Worm (Caenorhabditis elegans) whole organism, L4 larva: ENCODE measurements around the gene F35H8.2.

Source experiments
- F26F4.8 ChIP-seq: fragments of 200-800 bp; sonication (Bioruptor generic); conservative IDR thresholded peaks from 2 replicates; pipeline ENCODE4 v1.3.6; 2022; ENCODE audit warnings: missing genetic modification characterization, missing compliant biosample characterization
- T26A8.4 ChIP-seq: fragments of 200-800 bp; sonication (Bioruptor generic); IDR thresholded peaks from 2 replicates; pipeline ENCODE4 v1.3.6; 2022; ENCODE audit warnings: missing genetic modification characterization, missing compliant biosample characterization
- Y105C5A.15 ChIP-seq: fragments of 200-800 bp; sonication (Bioruptor generic); IDR thresholded peaks from 2 replicates; pipeline ENCODE4 v1.3.6; 2022; ENCODE audit warnings: missing genetic modification characterization, missing compliant biosample characterization
- ZK546.5 ChIP-seq, 2 experiments: sonication (generic microtip); optimal IDR thresholded peaks; 2 replicates each; lab custom pipeline; 2017; ENCODE audit warnings: missing biosample characterization in 2 of 2, missing genetic modification characterization in 2 of 2
- aha-1 ChIP-seq: fragments of 150-350 bp; peaks from one replicate; lab custom pipeline; 2014; ENCODE audit warnings: missing biosample characterization, missing genetic modification characterization
- ceh-28 ChIP-seq: fragments of 150-350 bp; optimal IDR thresholded peaks from 2 replicates; lab custom pipeline; 2014; ENCODE audit warnings: missing biosample characterization, missing genetic modification reagents, missing genetic modification characterization
- ceh-82 ChIP-seq: sonication (generic microtip); optimal IDR thresholded peaks from 2 replicates; lab custom pipeline; 2017; ENCODE audit warnings: missing biosample characterization, missing genetic modification characterization
- cey-2 ChIP-seq: sonication (generic microtip); optimal IDR thresholded peaks from 3 replicates; lab custom pipeline; 2017; ENCODE audit warnings: missing genetic modification characterization, mild to moderate bottlenecking, missing compliant biosample characterization, antibody characterized with exemption, borderline replicate concordance; ENCODE audit not compliant: insufficient read depth
- daf-12 ChIP-seq: fragments of 150-350 bp; optimal IDR thresholded peaks from 2 replicates; lab custom pipeline; 2014; ENCODE audit warnings: missing biosample characterization, missing genetic modification reagents, missing genetic modification characterization
- daf-16 ChIP-seq, 3 experiments: sonication (generic microtip); optimal IDR thresholded peaks; 2 replicates each; lab custom pipeline; 2016 to 2017; ENCODE audit warnings: missing genetic modification characterization in 3 of 3, missing genetic modification reagents in 3 of 3, mild to moderate bottlenecking in 2 of 3, missing compliant biosample characterization in 2 of 3, missing biosample characterization in 1 of 3, moderate library complexity in 1 of 3
- dmd-6 ChIP-seq: fragments of 200-800 bp; sonication (Bioruptor generic); IDR thresholded peaks from 2 replicates; pipeline ENCODE4 v1.3.6; 2022; ENCODE audit warnings: missing genetic modification reagents, missing genetic modification characterization, missing compliant biosample characterization
- dpl-1 ChIP-seq: fragments of 150-350 bp; optimal IDR thresholded peaks from 2 replicates; lab custom pipeline; 2014; ENCODE audit warnings: missing biosample characterization, missing genetic modification reagents, missing genetic modification characterization
- duxl-1 ChIP-seq: sonication (generic microtip); optimal IDR thresholded peaks from 2 replicates; lab custom pipeline; 2016; ENCODE audit warnings: mild to moderate bottlenecking, missing genetic modification characterization, moderate library complexity, missing compliant biosample characterization; ENCODE audit not compliant: poor library complexity
- dve-1 ChIP-seq: sonication (generic microtip); optimal IDR thresholded peaks from 2 replicates; lab custom pipeline; 2017; ENCODE audit warnings: antibody characterized with exemption, mild to moderate bottlenecking, missing genetic modification characterization, missing compliant biosample characterization; ENCODE audit not compliant: insufficient read depth
- hif-1 ChIP-seq, 2 experiments: sonication (generic microtip); optimal IDR thresholded peaks; 2 replicates each; lab custom pipeline; 2016 to 2017; ENCODE audit warnings: missing compliant biosample characterization in 2 of 2, missing genetic modification characterization in 2 of 2, missing genetic modification reagents in 2 of 2, missing genotype in 2 of 2, mild to moderate bottlenecking in 1 of 2
- hlh-11 ChIP-seq: fragments of 200-800 bp; sonication (Bioruptor generic); optimal IDR thresholded peaks from 2 replicates; lab custom pipeline; 2018; ENCODE audit warnings: mild to moderate bottlenecking, missing genetic modification characterization, missing compliant biosample characterization
- hlh-30 ChIP-seq: sonication (generic microtip); optimal IDR thresholded peaks from 2 replicates; lab custom pipeline; 2017; ENCODE audit warnings: antibody characterized with exemption, mild to moderate bottlenecking, missing genetic modification characterization, missing compliant biosample characterization; ENCODE audit not compliant: insufficient read depth
- lim-7 ChIP-seq: fragments of 200-800 bp; sonication (Bioruptor generic); IDR thresholded peaks from 2 replicates; pipeline ENCODE4 v1.3.6; 2022; ENCODE audit warnings: missing genetic modification characterization, missing compliant biosample characterization
- lin-1 ChIP-seq: fragments of 200-800 bp; sonication (Bioruptor generic); IDR thresholded peaks from 2 replicates; pipeline ENCODE4 v1.3.6; 2022; ENCODE audit warnings: missing genetic modification reagents, missing genetic modification characterization, missing compliant biosample characterization
- lin-13 ChIP-seq: fragments of 150-350 bp; optimal IDR thresholded peaks from 2 replicates; lab custom pipeline; 2014; ENCODE audit warnings: missing biosample characterization, missing genetic modification reagents, missing genetic modification characterization
- lin-15B ChIP-seq: fragments of 150-350 bp; sonication (generic microtip); optimal IDR thresholded peaks from 3 replicates; lab custom pipeline; 2014; ENCODE audit warnings: missing biosample characterization, missing genetic modification characterization
- lin-38 ChIP-seq: fragments of 200-800 bp; sonication (Bioruptor generic); IDR thresholded peaks from 2 replicates; pipeline ENCODE4 v1.3.6; 2022; ENCODE audit warnings: missing genetic modification reagents, missing genetic modification characterization, missing compliant biosample characterization
- lir-3 ChIP-seq: sonication (generic microtip); optimal IDR thresholded peaks from 2 replicates; lab custom pipeline; 2016; ENCODE audit warnings: mild to moderate bottlenecking, missing genetic modification characterization, missing compliant biosample characterization
- lsy-2 ChIP-seq, 2 experiments: fragments of 150-350 bp in 1 of 2; sonication (generic microtip) in 1 of 2; optimal IDR thresholded peaks; 2 replicates each; lab custom pipeline; 2014 to 2017; ENCODE audit warnings: missing biosample characterization in 2 of 2, missing genetic modification characterization in 2 of 2
- madf-9 ChIP-seq: fragments of 200-800 bp; sonication (Bioruptor generic); conservative IDR thresholded peaks from 2 replicates; pipeline ENCODE4 v1.3.6; 2022; ENCODE audit warnings: missing genetic modification reagents, missing genetic modification characterization, missing compliant biosample characterization
- mdl-1 ChIP-seq, 2 experiments: fragments of 150-350 bp in 1 of 2; sonication (generic microtip) in 1 of 2; optimal IDR thresholded peaks; 2 replicates each; lab custom pipeline; 2014 to 2017; ENCODE audit warnings: missing biosample characterization in 2 of 2, missing genetic modification characterization in 2 of 2
- mxl-3 ChIP-seq: fragments of 200-800 bp; sonication (Bioruptor generic); optimal IDR thresholded peaks from 2 replicates; lab custom pipeline; 2018; ENCODE audit warnings: mild to moderate bottlenecking, missing genetic modification characterization, missing compliant biosample characterization
- nhr-10 ChIP-seq: fragments of 150-350 bp; optimal IDR thresholded peaks from 2 replicates; lab custom pipeline; 2014; ENCODE audit warnings: missing biosample characterization, missing genetic modification characterization
- nhr-102 ChIP-seq: sonication (generic microtip); optimal IDR thresholded peaks from 2 replicates; lab custom pipeline; 2016; ENCODE audit warnings: mild to moderate bottlenecking, missing genetic modification characterization, moderate library complexity, missing compliant biosample characterization
- nhr-11 ChIP-seq: fragments of 150-350 bp; optimal IDR thresholded peaks from 2 replicates; lab custom pipeline; 2014; ENCODE audit warnings: missing biosample characterization, missing genetic modification characterization
- nhr-111 ChIP-seq: fragments of 200-800 bp; sonication (Bioruptor generic); optimal IDR thresholded peaks from 2 replicates; lab custom pipeline; 2018; ENCODE audit warnings: mild to moderate bottlenecking, missing genetic modification characterization, missing compliant biosample characterization
- nhr-25 ChIP-seq: sonication (generic microtip); optimal IDR thresholded peaks from 2 replicates; lab custom pipeline; 2017; ENCODE audit warnings: missing genetic modification characterization, mild to moderate bottlenecking, missing compliant biosample characterization, antibody characterized with exemption, moderate library complexity, borderline replicate concordance; ENCODE audit not compliant: insufficient read depth
- nhr-28 ChIP-seq: fragments of 150-350 bp; optimal IDR thresholded peaks from 2 replicates; lab custom pipeline; 2014; ENCODE audit warnings: missing biosample characterization, missing genetic modification characterization
- nhr-48 ChIP-seq: sonication (generic microtip); optimal IDR thresholded peaks from 2 replicates; lab custom pipeline; 2016; ENCODE audit warnings: mild to moderate bottlenecking, missing genetic modification characterization, missing compliant biosample characterization
- nhr-6 ChIP-seq: fragments of 150-350 bp; optimal IDR thresholded peaks from 2 replicates; lab custom pipeline; 2014; ENCODE audit warnings: missing biosample characterization, missing genetic modification characterization
- php-3 ChIP-seq: fragments of 200-800 bp; sonication (Bioruptor generic); IDR thresholded peaks from 2 replicates; pipeline ENCODE4 v1.3.6; 2022; ENCODE audit warnings: missing genetic modification reagents, missing genetic modification characterization, missing compliant biosample characterization
- pqm-1 ChIP-seq: sonication (generic microtip); optimal IDR thresholded peaks from 2 replicates; lab custom pipeline; 2017; ENCODE audit warnings: missing biosample characterization, missing genetic modification characterization
- rbr-2 ChIP-seq: sonication (generic microtip); optimal IDR thresholded peaks from 2 replicates; lab custom pipeline; 2016; ENCODE audit warnings: missing genotype, missing genetic modification characterization, missing compliant biosample characterization
- saeg-2 ChIP-seq: fragments of 200-800 bp; sonication (Bioruptor generic); IDR thresholded peaks from 2 replicates; pipeline ENCODE4 v1.3.6; 2022; ENCODE audit warnings: missing genetic modification reagents, missing genetic modification characterization, missing compliant biosample characterization
- unc-39 ChIP-seq: sonication (generic microtip); optimal IDR thresholded peaks from 2 replicates; lab custom pipeline; 2017; ENCODE audit warnings: missing biosample characterization, missing genetic modification characterization
- unc-62 ChIP-seq, 3 experiments: fragments of 150-350 bp in 1 of 3; sonication (generic microtip); optimal IDR thresholded peaks in 2 of 3; peaks in 1 of 3; 1 replicate in 1 of 3; 2 replicates in 2 of 3; lab custom pipeline; 2014 to 2017; ENCODE audit warnings: missing biosample characterization in 3 of 3, missing genetic modification characterization in 3 of 3, missing genetic modification reagents in 3 of 3, missing genotype in 1 of 3
- vab-7 ChIP-seq: fragments of 200-800 bp; sonication (Bioruptor generic); IDR thresholded peaks from 2 replicates; pipeline ENCODE4 v1.3.6; 2022; ENCODE audit warnings: missing genetic modification reagents, missing genetic modification characterization, missing compliant biosample characterization
- zfp-2 ChIP-seq: sonication (generic microtip); optimal IDR thresholded peaks from 2 replicates; lab custom pipeline; 2016; ENCODE audit warnings: mild to moderate bottlenecking, missing genetic modification characterization, missing compliant biosample characterization
- zfp-3 ChIP-seq: fragments of 200-800 bp; sonication (Bioruptor generic); conservative IDR thresholded peaks from 2 replicates; pipeline ENCODE4 v1.3.6; 2022; ENCODE audit warnings: missing genetic modification reagents, missing genetic modification characterization, missing compliant biosample characterization
- zip-2 ChIP-seq: fragments of 150-350 bp; optimal IDR thresholded peaks from 2 replicates; lab custom pipeline; 2014; ENCODE audit warnings: missing biosample characterization, missing genetic modification characterization

F35H8.2 gene

DNA sequence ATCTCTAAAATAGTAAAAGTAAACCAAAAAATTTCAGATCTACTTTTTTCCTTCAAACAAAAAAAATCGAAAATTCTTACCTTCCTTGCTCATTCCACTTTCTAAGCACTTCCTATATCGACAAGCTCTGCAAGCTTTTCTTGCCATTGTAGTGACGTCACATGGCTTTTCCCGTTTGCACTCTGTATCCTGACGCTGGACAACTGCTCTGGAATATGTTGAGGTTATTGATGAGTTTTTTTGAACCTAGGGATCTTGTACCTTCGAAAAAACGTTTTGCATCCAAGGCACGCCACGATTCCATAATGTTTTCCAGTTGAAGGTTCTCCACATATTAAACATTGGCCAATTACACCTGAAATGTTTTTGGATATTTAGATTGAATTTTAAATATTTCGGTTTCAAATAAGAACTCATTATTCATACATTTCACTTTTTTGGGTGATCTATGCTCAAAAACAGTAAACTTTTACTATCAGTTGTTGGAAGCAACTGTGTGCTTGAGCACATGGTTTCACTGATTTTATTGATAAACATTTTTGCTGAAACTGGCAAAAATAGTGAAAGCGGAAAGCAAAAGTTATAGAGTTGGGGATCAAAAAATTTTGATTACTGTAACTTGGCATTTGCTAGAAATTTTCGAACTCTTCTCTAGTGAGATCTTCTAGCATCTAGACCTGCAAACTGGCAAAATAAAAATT lies 44.9 kb downstream of the F35H8.2 start:
- TF ChIP-seq ceh-28 (tag; lab: Kevin White, UChicago), result no peak
- TF ChIP-seq lir-3 (tag; lab: Kevin White, UChicago), result no peak
- TF ChIP-seq nhr-25 (tag; lab: Kevin White, UChicago), result no peak
- TF ChIP-seq saeg-2 (GFP tag; lab: Robert Waterston, UW), result 0 out of 2 replicates have a peak, but pooled peaks have one; percentile 19
- TF ChIP-seq F26F4.8 (GFP tag; lab: Robert Waterston, UW), result no peak
- TF ChIP-seq Y105C5A.15 (GFP tag; lab: Robert Waterston, UW), result no peak
- no peak for TF ChIP-seq lin-15B (tag; lab: Kevin White, UChicago)
- TF ChIP-seq ceh-82 (tag; lab: Kevin White, UChicago), result no peak
- TF ChIP-seq zfp-2 (tag; lab: Kevin White, UChicago), result no peak
- TF ChIP-seq daf-12 (tag; lab: Kevin White, UChicago), result no peak
- peak; percentile 25 for TF ChIP-seq dmd-6 (GFP tag; lab: Robert Waterston, UW)
- peak; percentile 13; the same call in 1 of the 2 replicates for TF ChIP-seq php-3 (GFP tag; lab: Robert Waterston, UW)
- no peak for TF ChIP-seq nhr-111 (GFP tag; lab: Kevin White, UChicago)
- peak in 1 of 2 experiments; percentile 42 for TF ChIP-seq mdl-1 (tag; optimal IDR thresholded peaks at IDR 0.05; lab: Kevin White, UChicago)
- TF ChIP-seq hlh-11 (tag; lab: Kevin White, UChicago), result no peak
- no peak for TF ChIP-seq dpl-1 (GFP tag; lab: Kevin White, UChicago)
- no peak for TF ChIP-seq hif-1 (tag; optimal IDR thresholded peaks at IDR 0.05; lab: Kevin White, UChicago)
- no peak for TF ChIP-seq cey-2
- TF ChIP-seq dve-1 (tag; lab: Kevin White, UChicago), result peak; percentile 53
- peak; percentile 23 for TF ChIP-seq mxl-3 (GFP tag; lab: Kevin White, UChicago)
- peak; percentile 37 for TF ChIP-seq nhr-28 (tag; lab: Kevin White, UChicago)
- no peak for TF ChIP-seq lin-13 (GFP tag; lab: Kevin White, UChicago)
- no peak for TF ChIP-seq daf-16 (GFP tag; optimal IDR thresholded peaks at IDR 0.05; lab: Kevin White, UChicago)
- peak; percentile 70 for TF ChIP-seq daf-16 (tag; optimal IDR thresholded peaks at IDR 0.05; lab: Kevin White, UChicago)
- TF ChIP-seq nhr-11 (tag; lab: Kevin White, UChicago), result no peak
- no peak for TF ChIP-seq T26A8.4 (GFP tag; lab: Robert Waterston, UW)
- TF ChIP-seq ZK546.5 (tag; optimal IDR thresholded peaks at IDR 0.05; lab: Kevin White, UChicago), result no peak
- no peak for TF ChIP-seq aha-1 (tag; lab: Kevin White, UChicago)
- TF ChIP-seq zfp-3 (GFP tag; lab: Robert Waterston, UW), result 0 out of 2 replicates have a peak, but pooled peaks have one; percentile 1
- TF ChIP-seq hlh-30, result peak; percentile 26
- no peak for TF ChIP-seq lin-1 (GFP tag; lab: Robert Waterston, UW)
- no peak for TF ChIP-seq duxl-1 (tag; lab: Kevin White, UChicago)
- TF ChIP-seq madf-9, result no peak
- peak; percentile 48 for TF ChIP-seq pqm-1 (tag; lab: Kevin White, UChicago)
- no peak for TF ChIP-seq zip-2
- TF ChIP-seq, all 104 proteins: peak for 11

DNA sequence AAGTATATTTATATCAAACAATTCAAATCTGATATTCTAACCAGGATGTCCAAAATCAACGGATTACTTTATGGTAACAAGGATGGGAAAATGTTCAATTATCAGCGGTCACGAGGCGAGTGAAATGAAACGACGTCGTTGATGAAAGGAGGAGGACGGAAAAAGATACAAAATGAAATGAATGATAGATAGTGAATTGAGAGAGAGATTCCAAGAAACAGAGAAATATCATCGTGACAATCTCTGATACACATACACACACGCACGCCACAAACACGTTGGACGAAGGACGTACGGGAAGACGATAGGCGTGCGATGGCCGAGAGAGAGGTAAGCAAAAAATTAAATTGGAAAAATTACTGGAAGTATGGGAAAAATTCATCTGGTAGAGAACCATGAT lies 45.8 kb downstream of the F35H8.2 start:
- no peak for TF ChIP-seq daf-16 (GFP tag; optimal IDR thresholded peaks at IDR 0.05; lab: Kevin White, UChicago)
- peak; percentile 82 for TF ChIP-seq daf-16 (tag; optimal IDR thresholded peaks at IDR 0.05; lab: Kevin White, UChicago)
- peak; percentile 49 for TF ChIP-seq nhr-102 (tag; lab: Kevin White, UChicago)
- peak; percentile 94 for TF ChIP-seq dmd-6 (GFP tag; lab: Robert Waterston, UW)
- peak in 1 of 2 experiments; percentile 60 for TF ChIP-seq lsy-2 (tag; optimal IDR thresholded peaks at IDR 0.05; lab: Kevin White, UChicago)
- TF ChIP-seq hif-1 (tag; optimal IDR thresholded peaks at IDR 0.05; lab: Kevin White, UChicago), result peak in 1 of 2 experiments; percentile 37
- TF ChIP-seq lin-38, result peak; percentile 20; the same call in 1 of the 2 replicates
- peak; percentile 88 for TF ChIP-seq hlh-11 (tag; lab: Kevin White, UChicago)
- peak; percentile 58 for TF ChIP-seq nhr-6
- peak; percentile 90 for TF ChIP-seq nhr-48
- peak; percentile 96 for TF ChIP-seq nhr-11 (tag; lab: Kevin White, UChicago)
- TF ChIP-seq nhr-10 (tag; lab: Kevin White, UChicago), result peak; percentile 74
- no peak for TF ChIP-seq zfp-2 (tag; lab: Kevin White, UChicago)
- TF ChIP-seq lim-7 (GFP tag; lab: Robert Waterston, UW), result no peak
- peak in 1 of 2 experiments; percentile 100 for TF ChIP-seq unc-62 (GFP tag; optimal IDR thresholded peaks at IDR 0.05 in 1 of 2; lab: Kevin White, UChicago)
- no peak for TF ChIP-seq unc-62 (tag; optimal IDR thresholded peaks at IDR 0.05; lab: Kevin White, UChicago)
- peak; percentile 91 for TF ChIP-seq hlh-30
- TF ChIP-seq nhr-25 (tag; lab: Kevin White, UChicago), result peak; percentile 29
- TF ChIP-seq vab-7 (GFP tag; lab: Robert Waterston, UW), result no peak
- TF ChIP-seq unc-39 (tag; lab: Kevin White, UChicago), result no peak
- TF ChIP-seq nhr-28 (tag; lab: Kevin White, UChicago), result peak; percentile 91
- peak; percentile 56 for TF ChIP-seq lin-1 (GFP tag; lab: Robert Waterston, UW)
- TF ChIP-seq rbr-2 (tag; lab: Kevin White, UChicago), result peak; percentile 29
- TF ChIP-seq mxl-3 (GFP tag; lab: Kevin White, UChicago), result peak; percentile 100
